Worm (Caenorhabditis elegans): ENCODE measurements around the gene C49F8.3.

C49F8.3 gene

DNA sequence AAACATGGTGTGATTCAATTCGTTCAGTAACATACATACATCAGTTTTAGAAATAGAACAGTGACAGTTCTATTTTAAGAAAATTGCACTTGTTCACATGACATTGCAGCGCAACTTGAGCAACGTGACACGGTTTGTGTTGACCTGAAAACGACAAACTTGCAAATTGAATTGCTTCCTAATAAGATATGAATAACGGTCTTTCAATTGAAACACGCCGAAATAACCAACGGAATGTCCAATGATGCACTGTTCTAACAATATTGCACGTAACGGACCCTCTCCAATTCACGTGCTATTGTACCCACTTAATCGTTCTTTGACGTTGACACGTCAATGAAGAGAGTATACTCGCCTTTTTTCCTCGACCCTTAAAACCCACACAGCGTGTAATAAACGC, 27.5 kb downstream of the C49F8.3 start (continued):
- TF ChIP-seq tra-1 (GFP tag; IDR thresholded peaks at IDR 0.05) (0 out of 2 replicates have a peak, but pooled peaks have one; percentile 23), mdt-29 (GFP tag; IDR thresholded peaks at IDR 0.05) (peak; percentile 50; the same call in 1 of the 2 replicates), ZK546.5 (tag; optimal IDR thresholded peaks at IDR 0.05) (no peak), lsy-2 (tag; optimal IDR thresholded peaks at IDR 0.05) (peak in 1 of 2 experiments; percentile 27), ceh-62 (tag; optimal IDR thresholded peaks at IDR 0.05) (no peak), egl-27 (tag; optimal IDR thresholded peaks at IDR 0.05) (no peak), mes-2 (tag; optimal IDR thresholded peaks at IDR 0.05; ENCODE audit: poor library complexity, severe bottlenecking) (no peak), nhr-48 (tag; optimal IDR thresholded peaks at IDR 0.05) (peak; percentile 68), nhr-25 (tag; optimal IDR thresholded peaks at IDR 0.05; ENCODE audit: borderline replicate concordance, insufficient read depth) (no peak), F49E8.2 (tag; optimal IDR thresholded peaks at IDR 0.05; ENCODE audit: borderline replicate concordance) (no peak), daf-16 (GFP tag; optimal IDR thresholded peaks at IDR 0.05) (no peak), daf-16 (tag; optimal IDR thresholded peaks at IDR 0.05) (peak; percentile 72), unc-62 (GFP tag; optimal IDR thresholded peaks at IDR 0.05 in 1 of 2) (no peak), unc-62 (tag; optimal IDR thresholded peaks at IDR 0.05) (no peak), dpl-1 (GFP tag; optimal IDR thresholded peaks at IDR 0.05) (no peak), ceh-20 (GFP tag; IDR thresholded peaks at IDR 0.05) (no peak), saeg-2 (GFP tag; IDR thresholded peaks at IDR 0.05) (no peak), hmg-1.1 (GFP tag; IDR thresholded peaks at IDR 0.05) (no peak)

DNA sequence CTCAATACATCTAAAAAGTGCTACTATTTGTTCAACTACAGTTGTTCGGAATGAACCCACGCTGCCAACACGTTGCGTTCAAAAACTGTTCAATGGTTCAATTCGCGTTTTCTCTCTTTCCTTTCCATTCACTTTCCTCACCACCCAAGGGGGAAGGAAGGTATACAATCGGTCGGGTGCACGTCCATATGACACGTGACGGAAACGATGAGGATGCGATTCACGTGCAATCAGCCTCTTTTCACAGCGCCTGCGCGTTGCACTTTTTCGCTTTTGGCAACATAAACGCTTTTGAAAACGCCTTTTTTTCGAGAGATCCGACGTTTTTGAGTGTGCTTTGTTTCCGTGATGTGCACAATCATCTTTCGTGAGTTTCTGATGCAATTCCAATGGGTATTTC, 28.8 kb downstream of the C49F8.3 start:
- TF ChIP-seq saeg-2 (GFP tag; IDR thresholded peaks at IDR 0.05) (0 out of 2 replicates have a peak, but pooled peaks have one; percentile 20), snpc-4 (tag; optimal IDR thresholded peaks at IDR 0.05) (no peak), ZK546.5 (tag; optimal IDR thresholded peaks at IDR 0.05) (no peak), hif-1 (tag; optimal IDR thresholded peaks at IDR 0.05) (peak; percentile 53 to 96), hlh-11 (tag; optimal IDR thresholded peaks at IDR 0.05) (peak; percentile 95), ztf-7 (tag; optimal IDR thresholded peaks at IDR 0.05) (peak; percentile 49), nhr-11 (tag; optimal IDR thresholded peaks at IDR 0.05) (peak; percentile 95), php-3 (GFP tag; IDR thresholded peaks at IDR 0.05) (peak; percentile 45; the same call in 1 of the 2 replicates), nhr-10 (tag; optimal IDR thresholded peaks at IDR 0.05) (peak; percentile 94), gei-8 (GFP tag; optimal IDR thresholded peaks at IDR 0.05) (peak; percentile 89), set-16 (GFP tag; IDR thresholded peaks at IDR 0.05) (peak; percentile 21; the same call in 1 of the 2 replicates), mdl-1 (tag; optimal IDR thresholded peaks at IDR 0.05) (peak; percentile 77 to 94), zag-1 (tag; optimal IDR thresholded peaks at IDR 0.05) (no peak), nhr-48 (tag; optimal IDR thresholded peaks at IDR 0.05) (peak; percentile 98), zip-2 (tag; optimal IDR thresholded peaks at IDR 0.05) (peak; percentile 19), nhr-6 (tag; optimal IDR thresholded peaks at IDR 0.05) (peak; percentile 78), nhr-42 (GFP tag; IDR thresholded peaks at IDR 0.05) (peak; percentile 68; the same call in 1 of the 2 replicates), T26A8.4 (GFP tag; IDR thresholded peaks at IDR 0.05) (peak; percentile 68), lsy-2 (tag; optimal IDR thresholded peaks at IDR 0.05) (peak; percentile 12 to 73), nhr-102 (tag; optimal IDR thresholded peaks at IDR 0.05) (peak; percentile 83), ceh-32 (tag; optimal IDR thresholded peaks at IDR 0.05; ENCODE audit: poor library complexity) (no peak), nhr-77 (tag; optimal IDR thresholded peaks at IDR 0.05) (peak; percentile 76), cey-2 (tag; optimal IDR thresholded peaks at IDR 0.05; ENCODE audit: borderline replicate concordance, insufficient read depth) (peak; percentile 14), nhr-41 (GFP tag; IDR thresholded peaks at IDR 0.05) (no peak), ceh-20 (GFP tag; IDR thresholded peaks at IDR 0.05) (0 out of 2 replicates have a peak, but pooled peaks have one; percentile 16), zip-11 (GFP tag; IDR thresholded peaks at IDR 0.05) (no peak), egl-43 (GFP tag; IDR thresholded peaks at IDR 0.05) (0 out of 2 replicates have a peak, but pooled peaks have one; percentile 36), fos-1 (tag; optimal IDR thresholded peaks at IDR 0.05) (peak; percentile 31), duxl-1 (tag; optimal IDR thresholded peaks at IDR 0.05; ENCODE audit: poor library complexity) (peak; percentile 78), madf-5 (GFP tag; IDR thresholded peaks at IDR 0.05) (no peak), zfp-2 (tag; optimal IDR thresholded peaks at IDR 0.05) (no peak), ztf-11 (tag; optimal IDR thresholded peaks at IDR 0.05) (no peak), aha-1 (tag) (peak; percentile 99), ces-1 (GFP tag; optimal IDR thresholded peaks at IDR 0.05) (no peak), mxl-2 (GFP tag; conservative IDR thresholded peaks at IDR 0.05) (peak; percentile 99), madf-9 (GFP tag; conservative IDR thresholded peaks at IDR 0.05) (0 out of 2 replicates have a peak, but pooled peaks have one; percentile 34)

Measured in whole organism, L4 larva.